Worm (Caenorhabditis elegans): Measurements from ENCODE around the gene F40F8.12.
A peak's percentile ranks its signal among the peaks of the same experiment; 100 is the strongest.
"Not testable (repeated sequence)": the region's sequence is repeated elsewhere in the genome, so short reads cannot be mapped to it uniquely, and the experiment has no call there.

- TF ChIP-seq atf-7 (tag; optimal IDR thresholded peaks at IDR 0.05); ama-1 (optimal IDR thresholded peaks at IDR 0.05); ama-1 (GFP tag; optimal IDR thresholded peaks at IDR 0.05); Y56A3A.18 (GFP tag; IDR thresholded peaks at IDR 0.05); zim-3 (tag; optimal IDR thresholded peaks at IDR 0.05); Y67H2A.10 (GFP tag; conservative IDR thresholded peaks at IDR 0.05); ZK185.1 (tag; optimal IDR thresholded peaks at IDR 0.05; ENCODE audit: poor library complexity, severe bottlenecking); ceh-91 (GFP tag; IDR thresholded peaks at IDR 0.05); cebp-2 (GFP tag; IDR thresholded peaks at IDR 0.05); rpc-1 (optimal IDR thresholded peaks at IDR 0.05); rpc-1 (tag; optimal IDR thresholded peaks at IDR 0.05); sea-2 (GFP tag; IDR thresholded peaks at IDR 0.05); snpc-4 (GFP tag; optimal IDR thresholded peaks at IDR 0.05); efl-1 (GFP tag; optimal IDR thresholded peaks at IDR 0.05); somi-1 (GFP tag; optimal IDR thresholded peaks at IDR 0.05); repo-1 (tag; optimal IDR thresholded peaks at IDR 0.05): not testable (repeated sequence)
- TF ChIP-seq snpc-4 (tag; optimal IDR thresholded peaks at IDR 0.05), result peak in 1 of 4 experiments; percentile 31
Observed at ce11 chrII:11168893-11169292, 39.3 kb downstream of the F40F8.12 start.
